Worm (Caenorhabditis elegans) whole organism, L4 larva: ENCODE data around the gene gtf-2E2.

Experiments used
- F10B5.3 ChIP-seq: sonication (generic microtip); optimal IDR thresholded peaks from 2 replicates; lab custom pipeline; 2016; ENCODE audit warnings: mild to moderate bottlenecking, missing genetic modification characterization, missing compliant biosample characterization
- F44E2.7 ChIP-seq: fragments of 200-800 bp; sonication (Bioruptor generic); IDR thresholded peaks from 2 replicates; pipeline ENCODE4 v2.1.2; 2022; ENCODE audit warnings: missing genetic modification characterization, missing compliant biosample characterization
- T20F7.1 ChIP-seq: fragments of 200-800 bp; sonication (Bioruptor generic); optimal IDR thresholded peaks from 2 replicates; lab custom pipeline; 2018; ENCODE audit warnings: mild to moderate bottlenecking, missing genetic modification characterization, missing compliant biosample characterization
- Y105C5A.15 ChIP-seq: fragments of 200-800 bp; sonication (Bioruptor generic); IDR thresholded peaks from 2 replicates; pipeline ENCODE4 v1.3.6; 2022; ENCODE audit warnings: missing genetic modification characterization, missing compliant biosample characterization
- Y5F2A.4 ChIP-seq: fragments of 200-800 bp; sonication (Bioruptor generic); optimal IDR thresholded peaks from 2 replicates; lab custom pipeline; 2018; ENCODE audit warnings: mild to moderate bottlenecking, missing genetic modification characterization, missing compliant biosample characterization
- aha-1 ChIP-seq: fragments of 150-350 bp; peaks from one replicate; lab custom pipeline; 2014; ENCODE audit warnings: missing biosample characterization, missing genetic modification characterization
- ama-1 ChIP-seq: fragments of 150-350 bp; optimal IDR thresholded peaks from 2 replicates; lab custom pipeline; 2014; ENCODE audit warnings: inconsistent platforms, mixed read lengths
- ceh-28 ChIP-seq: fragments of 150-350 bp; optimal IDR thresholded peaks from 2 replicates; lab custom pipeline; 2014; ENCODE audit warnings: missing biosample characterization, missing genetic modification reagents, missing genetic modification characterization
- ceh-62 ChIP-seq: sonication (generic microtip); optimal IDR thresholded peaks from 2 replicates; lab custom pipeline; 2017; ENCODE audit warnings: missing biosample characterization, missing genetic modification characterization
- ceh-82 ChIP-seq: sonication (generic microtip); optimal IDR thresholded peaks from 2 replicates; lab custom pipeline; 2017; ENCODE audit warnings: missing biosample characterization, missing genetic modification characterization
- ces-1 ChIP-seq: fragments of 150-350 bp; sonication (generic microtip); optimal IDR thresholded peaks from 4 replicates; lab custom pipeline; 2014; ENCODE audit warnings: missing biosample characterization, missing genetic modification reagents, missing genetic modification characterization
- cey-2 ChIP-seq: sonication (generic microtip); optimal IDR thresholded peaks from 3 replicates; lab custom pipeline; 2017; ENCODE audit warnings: missing genetic modification characterization, mild to moderate bottlenecking, missing compliant biosample characterization, antibody characterized with exemption, borderline replicate concordance; ENCODE audit not compliant: insufficient read depth
- daf-16 ChIP-seq, 3 experiments: sonication (generic microtip); optimal IDR thresholded peaks; 2 replicates each; lab custom pipeline; 2016 to 2017; ENCODE audit warnings: missing genetic modification characterization in 3 of 3, missing genetic modification reagents in 3 of 3, mild to moderate bottlenecking in 2 of 3, missing compliant biosample characterization in 2 of 3, missing biosample characterization in 1 of 3, moderate library complexity in 1 of 3
- daf-19 ChIP-seq: fragments of 200-800 bp; sonication (Bioruptor generic); conservative IDR thresholded peaks from 2 replicates; pipeline ENCODE4 v1.3.6; 2022; ENCODE audit warnings: missing genetic modification characterization, missing compliant biosample characterization
- fkh-10 ChIP-seq: fragments of 150-350 bp; optimal IDR thresholded peaks from 2 replicates; lab custom pipeline; 2014; ENCODE audit warnings: missing biosample characterization, missing genetic modification reagents, missing genetic modification characterization
- hlh-30 ChIP-seq: sonication (generic microtip); optimal IDR thresholded peaks from 2 replicates; lab custom pipeline; 2017; ENCODE audit warnings: antibody characterized with exemption, mild to moderate bottlenecking, missing genetic modification characterization, missing compliant biosample characterization; ENCODE audit not compliant: insufficient read depth
- hmg-1.1 ChIP-seq: fragments of 200-800 bp; sonication (Bioruptor generic); IDR thresholded peaks from 2 replicates; pipeline ENCODE4 v1.3.6; 2022; ENCODE audit warnings: missing genetic modification reagents, missing genetic modification characterization, missing compliant biosample characterization
- lim-7 ChIP-seq: fragments of 200-800 bp; sonication (Bioruptor generic); IDR thresholded peaks from 2 replicates; pipeline ENCODE4 v1.3.6; 2022; ENCODE audit warnings: missing genetic modification characterization, missing compliant biosample characterization
- lin-39 ChIP-seq: fragments of 150-350 bp; optimal IDR thresholded peaks from 2 replicates; lab custom pipeline; 2014; ENCODE audit warnings: missing biosample characterization, missing genetic modification reagents, missing genetic modification characterization
- lsy-2 ChIP-seq, 2 experiments: fragments of 150-350 bp in 1 of 2; sonication (generic microtip) in 1 of 2; optimal IDR thresholded peaks; 2 replicates each; lab custom pipeline; 2014 to 2017; ENCODE audit warnings: missing biosample characterization in 2 of 2, missing genetic modification characterization in 2 of 2
- madf-5 ChIP-seq, 2 experiments: fragments of 200-800 bp; sonication (Bioruptor generic); IDR thresholded peaks; 2 replicates each; pipeline ENCODE4 v1.3.6; 2022; ENCODE audit warnings: missing compliant biosample characterization in 2 of 2, missing genetic modification characterization in 2 of 2
- mdl-1 ChIP-seq, 2 experiments: fragments of 150-350 bp in 1 of 2; sonication (generic microtip) in 1 of 2; optimal IDR thresholded peaks; 2 replicates each; lab custom pipeline; 2014 to 2017; ENCODE audit warnings: missing biosample characterization in 2 of 2, missing genetic modification characterization in 2 of 2
- mdt-29 ChIP-seq: fragments of 200-800 bp; sonication (Bioruptor generic); IDR thresholded peaks from 2 replicates; pipeline ENCODE4 v1.3.6; 2022; ENCODE audit warnings: missing genetic modification reagents, missing genetic modification characterization, missing compliant biosample characterization
- mep-1 ChIP-seq: fragments of 150-350 bp; sonication (generic microtip); optimal IDR thresholded peaks from 3 replicates; lab custom pipeline; 2014; ENCODE audit warnings: missing biosample characterization, missing genetic modification characterization
- mes-2 ChIP-seq: sonication (generic microtip); optimal IDR thresholded peaks from 2 replicates; lab custom pipeline; 2016; ENCODE audit warnings: missing genotype, mild to moderate bottlenecking, missing genetic modification characterization, missing compliant biosample characterization; ENCODE audit not compliant: poor library complexity, severe bottlenecking
- mxl-2 ChIP-seq: fragments of 200-800 bp; sonication (Bioruptor generic); conservative IDR thresholded peaks from 2 replicates; pipeline ENCODE4 v1.3.6; 2022; ENCODE audit warnings: missing genetic modification reagents, missing genetic modification characterization, missing compliant biosample characterization
- nhr-25 ChIP-seq: sonication (generic microtip); optimal IDR thresholded peaks from 2 replicates; lab custom pipeline; 2017; ENCODE audit warnings: missing genetic modification characterization, mild to moderate bottlenecking, missing compliant biosample characterization, antibody characterized with exemption, moderate library complexity, borderline replicate concordance; ENCODE audit not compliant: insufficient read depth
- nhr-28 ChIP-seq: fragments of 150-350 bp; optimal IDR thresholded peaks from 2 replicates; lab custom pipeline; 2014; ENCODE audit warnings: missing biosample characterization, missing genetic modification characterization
- nhr-41 ChIP-seq: fragments of 200-800 bp; sonication (Bioruptor generic); IDR thresholded peaks from 2 replicates; pipeline ENCODE4 v1.3.6; 2022; ENCODE audit warnings: missing genetic modification reagents, missing genetic modification characterization, missing compliant biosample characterization
- nhr-48 ChIP-seq: sonication (generic microtip); optimal IDR thresholded peaks from 2 replicates; lab custom pipeline; 2016; ENCODE audit warnings: mild to moderate bottlenecking, missing genetic modification characterization, missing compliant biosample characterization
- pha-4 ChIP-seq, 2 experiments: fragments of 150-350 bp in 1 of 2; fragments of 200-800 bp in 1 of 2; sonication (Bioruptor generic) in 1 of 2; IDR thresholded peaks in 1 of 2; optimal IDR thresholded peaks in 1 of 2; 2 replicates each; pipeline versions ENCODE4 v1.3.6 to Lab custom; 2014 to 2022; ENCODE audit warnings: missing genetic modification characterization in 2 of 2, missing genetic modification reagents in 2 of 2, missing biosample characterization in 1 of 2, missing compliant biosample characterization in 1 of 2
- php-3 ChIP-seq: fragments of 200-800 bp; sonication (Bioruptor generic); IDR thresholded peaks from 2 replicates; pipeline ENCODE4 v1.3.6; 2022; ENCODE audit warnings: missing genetic modification reagents, missing genetic modification characterization, missing compliant biosample characterization
- pqm-1 ChIP-seq: sonication (generic microtip); optimal IDR thresholded peaks from 2 replicates; lab custom pipeline; 2017; ENCODE audit warnings: missing biosample characterization, missing genetic modification characterization
- rbr-2 ChIP-seq: sonication (generic microtip); optimal IDR thresholded peaks from 2 replicates; lab custom pipeline; 2016; ENCODE audit warnings: missing genotype, missing genetic modification characterization, missing compliant biosample characterization
- skn-1 ChIP-seq: fragments of 150-350 bp; optimal IDR thresholded peaks from 2 replicates; lab custom pipeline; 2014; ENCODE audit warnings: missing biosample characterization, missing genetic modification characterization
- snpc-1.2 ChIP-seq: fragments of 200-800 bp; sonication (Bioruptor generic); IDR thresholded peaks from 2 replicates; pipeline ENCODE4 v1.3.6; 2022; ENCODE audit warnings: missing genetic modification reagents, missing genetic modification characterization, missing compliant biosample characterization
- unc-62 ChIP-seq, 3 experiments: fragments of 150-350 bp in 1 of 3; sonication (generic microtip); optimal IDR thresholded peaks in 2 of 3; peaks in 1 of 3; 1 replicate in 1 of 3; 2 replicates in 2 of 3; lab custom pipeline; 2014 to 2017; ENCODE audit warnings: missing biosample characterization in 3 of 3, missing genetic modification characterization in 3 of 3, missing genetic modification reagents in 3 of 3, missing genotype in 1 of 3
- zfp-2 ChIP-seq: sonication (generic microtip); optimal IDR thresholded peaks from 2 replicates; lab custom pipeline; 2016; ENCODE audit warnings: mild to moderate bottlenecking, missing genetic modification characterization, missing compliant biosample characterization
- ztf-7 ChIP-seq: fragments of 150-350 bp; optimal IDR thresholded peaks from 2 replicates; lab custom pipeline; 2014; ENCODE audit warnings: missing biosample characterization, missing genetic modification characterization

gtf-2E2 gene

ce11 chrII:11501956-11502355 is 40.3 kb downstream of the gtf-2E2 start (continued):
- TF ChIP-seq ceh-62 (tag; lab: Kevin White, UChicago) (no peak), Y5F2A.4 (no peak), ceh-28 (tag; lab: Kevin White, UChicago) (no peak), nhr-48 (tag; lab: Kevin White, UChicago) (peak; percentile 28), cey-2 (tag; lab: Kevin White, UChicago) (no peak), mdl-1 (tag; optimal IDR thresholded peaks at IDR 0.05; lab: Kevin White, UChicago) (peak in 1 of 2 experiments; percentile 54), nhr-25 (tag; lab: Kevin White, UChicago) (peak; percentile 6), F10B5.3 (tag; lab: Kevin White, UChicago) (no peak), ztf-7 (no peak), daf-19 (GFP tag; lab: Robert Waterston, UW) (no peak), zfp-2 (tag; lab: Kevin White, UChicago) (no peak), lim-7 (GFP tag; lab: Robert Waterston, UW) (no peak), ama-1 (no peak), ceh-82 (tag; lab: Kevin White, UChicago) (no peak), aha-1 (tag; lab: Kevin White, UChicago) (no peak), mxl-2 (GFP tag; lab: Robert Waterston, UW) (no peak), fkh-10 (GFP tag; lab: Kevin White, UChicago) (no peak)
- TF ChIP-seq, all 104 proteins: peak for 6

ce11 chrII:11500198-11500597 is 42.1 kb downstream of the gtf-2E2 start, which contains the start of gene B0334.20:
Gene B0334.20 (minus strand): TSS chrII:11500459.
- TF ChIP-seq nhr-41 (GFP tag; lab: Robert Waterston, UW), result no peak
- TF ChIP-seq madf-5 (GFP tag; IDR thresholded peaks at IDR 0.05; lab: Robert Waterston, UW), result no peak
- no peak for TF ChIP-seq lin-39 (tag; lab: Kevin White, UChicago)
- TF ChIP-seq pha-4 (GFP tag; IDR thresholded peaks at IDR 0.05; lab: Robert Waterston, UW), result no peak
- TF ChIP-seq pha-4 (tag; optimal IDR thresholded peaks at IDR 0.05; lab: Kevin White, UChicago), result no peak
- TF ChIP-seq rbr-2, result no peak
- peak; percentile 81 for TF ChIP-seq nhr-28 (tag; lab: Kevin White, UChicago)
- TF ChIP-seq pqm-1 (tag; lab: Kevin White, UChicago), result peak; percentile 46
- TF ChIP-seq mdt-29 (GFP tag; lab: Robert Waterston, UW), result no peak
- TF ChIP-seq daf-16 (GFP tag; optimal IDR thresholded peaks at IDR 0.05; lab: Kevin White, UChicago), result no peak
- TF ChIP-seq daf-16 (tag; optimal IDR thresholded peaks at IDR 0.05; lab: Kevin White, UChicago), result peak; percentile 62
- TF ChIP-seq aha-1 (tag; lab: Kevin White, UChicago), result no peak
- peak; percentile 42; the same call in 1 of the 2 replicates for TF ChIP-seq php-3 (GFP tag; lab: Robert Waterston, UW)

- no peak for TF ChIP-seq Y105C5A.15 (GFP tag; lab: Robert Waterston, UW)
- TF ChIP-seq F44E2.7 (GFP tag; lab: Robert Waterston, UW), result no peak
- no peak for TF ChIP-seq snpc-1.2 (GFP tag; lab: Robert Waterston, UW)
- TF ChIP-seq unc-62 (GFP tag; optimal IDR thresholded peaks at IDR 0.05 in 1 of 2; lab: Kevin White, UChicago), result peak in 1 of 2 experiments; percentile 81
- no peak for TF ChIP-seq unc-62 (tag; optimal IDR thresholded peaks at IDR 0.05; lab: Kevin White, UChicago)
- no peak for TF ChIP-seq hmg-1.1 (GFP tag; lab: Robert Waterston, UW)
- TF ChIP-seq skn-1, result no peak
These were observed 44.9 kb downstream of the gtf-2E2 start, which contains the start of gene B0334.5 for ce11 chrII:11497365-11497764. Gene B0334.5 (plus strand): TSS chrII:11497665.

- TF ChIP-seq ces-1 (GFP tag; lab: Kevin White, UChicago) (no peak), daf-16 (GFP tag; optimal IDR thresholded peaks at IDR 0.05; lab: Kevin White, UChicago) (peak in 1 of 2 experiments; percentile 43), daf-16 (tag; optimal IDR thresholded peaks at IDR 0.05; lab: Kevin White, UChicago) (no peak), T20F7.1 (GFP tag; lab: Kevin White, UChicago) (no peak), lsy-2 (tag; optimal IDR thresholded peaks at IDR 0.05; lab: Kevin White, UChicago) (peak in 1 of 2 experiments; percentile 15), mes-2 (tag; lab: Kevin White, UChicago) (peak; percentile 29), hlh-30 (tag; lab: Kevin White, UChicago) (no peak), mep-1 (tag; lab: Kevin White, UChicago) (no peak), pqm-1 (tag; lab: Kevin White, UChicago) (no peak), nhr-41 (GFP tag; lab: Robert Waterston, UW) (no peak), snpc-1.2 (GFP tag; lab: Robert Waterston, UW) (no peak)
These were observed 45.5 kb downstream of the gtf-2E2 start, which contains the start of gene emc-5 for ce11 chrII:11496767-11497166. Gene emc-5 (plus strand): TSS chrII:11496780.
